Worm (Caenorhabditis elegans) whole organism, early embryonic: Measurements from ENCODE around the gene nhr-68.

Source experiments
- B0310.2 ChIP-seq: sonication (generic microtip); optimal IDR thresholded peaks from 2 replicates; lab custom pipeline; 2016; ENCODE audit warnings: mild to moderate bottlenecking, missing genetic modification characterization, missing compliant biosample characterization
- F13C5.2 ChIP-seq: sonication (generic microtip); optimal IDR thresholded peaks from 2 replicates; lab custom pipeline; 2017; ENCODE audit warnings: mild to moderate bottlenecking, missing genetic modification characterization, inconsistent platforms, missing compliant biosample characterization
- aly-1 ChIP-seq: sonication (generic microtip); optimal IDR thresholded peaks from 2 replicates; lab custom pipeline; 2016; ENCODE audit warnings: missing genetic modification characterization, missing compliant biosample characterization
- ama-1 ChIP-seq: fragments of 150-350 bp; optimal IDR thresholded peaks from 2 replicates; lab custom pipeline; 2014
- ceh-13 ChIP-seq: fragments of 200-800 bp; sonication (Bioruptor generic); optimal IDR thresholded peaks from 2 replicates; lab custom pipeline; 2018; ENCODE audit warnings: mild to moderate bottlenecking, missing genetic modification characterization, missing compliant biosample characterization
- ceh-36 ChIP-seq: sonication (generic microtip); optimal IDR thresholded peaks from 2 replicates; lab custom pipeline; 2016; ENCODE audit warnings: missing genetic modification characterization, inconsistent platforms, missing compliant biosample characterization
- ets-7 ChIP-seq: sonication (generic microtip); optimal IDR thresholded peaks from 2 replicates; lab custom pipeline; 2016; ENCODE audit warnings: missing genotype, missing genetic modification characterization, missing compliant biosample characterization
- flt-1 ChIP-seq: fragments of 200-800 bp; sonication (Bioruptor generic); IDR thresholded peaks from 2 replicates; pipeline ENCODE4 v1.3.6; 2022; ENCODE audit warnings: missing genetic modification characterization, missing compliant biosample characterization
- hmbx-1 ChIP-seq: sonication (generic microtip); optimal IDR thresholded peaks from 2 replicates; lab custom pipeline; 2016; ENCODE audit warnings: mild to moderate bottlenecking, missing genetic modification characterization, missing compliant biosample characterization
- hmg-4 ChIP-seq: fragments of 200-800 bp; sonication (Bioruptor generic); optimal IDR thresholded peaks from 2 replicates; lab custom pipeline; 2018; ENCODE audit warnings: mild to moderate bottlenecking, missing genetic modification characterization, missing compliant biosample characterization
- hnd-1 ChIP-seq: sonication (generic microtip); optimal IDR thresholded peaks from 2 replicates; lab custom pipeline; 2016; ENCODE audit warnings: missing genetic modification characterization, missing compliant biosample characterization
- pes-1 ChIP-seq: fragments of 200-800 bp; sonication (Bioruptor generic); IDR thresholded peaks from 2 replicates; pipeline ENCODE4 v1.3.6; 2022; ENCODE audit warnings: missing genetic modification reagents, missing genetic modification characterization, missing compliant biosample characterization
- scrt-1 ChIP-seq: fragments of 200-800 bp; sonication (Bioruptor generic); IDR thresholded peaks from 2 replicates; pipeline ENCODE4 v1.3.6; 2022; ENCODE audit warnings: missing genetic modification characterization, missing compliant biosample characterization
- sea-1 ChIP-seq: fragments of 200-800 bp; sonication (Bioruptor generic); conservative IDR thresholded peaks from 2 replicates; pipeline ENCODE4 v1.3.6; 2022; ENCODE audit warnings: missing genetic modification characterization, missing compliant biosample characterization
- tbx-11 ChIP-seq: fragments of 200-800 bp; sonication (Bioruptor generic); IDR thresholded peaks from 2 replicates; pipeline ENCODE4 v1.3.6; 2022; ENCODE audit warnings: missing genetic modification characterization, missing compliant biosample characterization
- tbx-37 ChIP-seq: fragments of 200-800 bp; sonication (Bioruptor generic); conservative IDR thresholded peaks from 2 replicates; pipeline ENCODE4 v1.3.6; 2022; ENCODE audit warnings: missing genetic modification reagents, missing genetic modification characterization, missing compliant biosample characterization
- tra-4 ChIP-seq: sonication (generic microtip); optimal IDR thresholded peaks from 2 replicates; lab custom pipeline; 2017; ENCODE audit warnings: missing genetic modification characterization, missing compliant biosample characterization

The nhr-68 gene

DNA sequence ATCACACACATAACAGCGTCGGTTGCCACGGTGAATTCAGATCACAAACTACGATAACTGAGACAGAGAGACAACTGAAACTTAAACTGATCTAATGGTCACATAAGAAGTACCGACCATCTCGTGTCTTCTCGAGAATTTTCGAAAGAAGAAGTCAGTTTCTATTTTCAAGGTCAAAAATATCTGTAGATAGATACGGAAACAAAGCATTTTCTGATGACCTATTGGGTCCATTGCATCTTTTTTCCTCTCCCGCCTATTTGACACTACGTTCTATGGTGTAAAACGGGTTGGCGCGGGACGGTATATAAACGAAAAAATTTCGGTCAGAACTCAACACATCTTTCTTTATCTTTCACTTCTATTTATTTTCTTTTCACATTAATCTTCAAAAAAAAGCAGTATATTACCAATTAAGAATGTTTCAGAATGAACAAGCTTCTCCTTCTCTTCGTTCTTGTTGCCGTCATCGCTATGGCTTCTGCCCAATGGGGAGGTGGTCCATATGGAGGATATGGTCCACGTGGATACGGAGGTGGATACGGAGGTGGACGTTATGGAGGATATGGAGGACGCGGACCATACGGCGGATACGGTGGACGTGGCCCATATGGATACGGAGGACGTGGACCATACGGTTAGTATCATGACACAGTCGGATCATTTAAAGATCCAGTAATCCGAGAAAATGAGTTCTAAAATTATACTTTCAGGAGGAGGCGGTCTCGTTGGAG is 42.9 kb downstream of the nhr-68 start, which contains the start of gene nlp-24:
Gene nlp-24 (plus strand): TSS at position 429 of the 734 bp plus-strand sequence.
- TF ChIP-seq B0310.2, result no peak
- TF ChIP-seq sea-1, result no peak
- no peak for TF ChIP-seq tbx-11 (GFP tag; lab: Robert Waterston, UW)
- TF ChIP-seq tbx-37 (GFP tag; lab: Robert Waterston, UW), result no peak
- TF ChIP-seq F13C5.2 (tag; lab: Kevin White, UChicago), result no peak

DNA sequence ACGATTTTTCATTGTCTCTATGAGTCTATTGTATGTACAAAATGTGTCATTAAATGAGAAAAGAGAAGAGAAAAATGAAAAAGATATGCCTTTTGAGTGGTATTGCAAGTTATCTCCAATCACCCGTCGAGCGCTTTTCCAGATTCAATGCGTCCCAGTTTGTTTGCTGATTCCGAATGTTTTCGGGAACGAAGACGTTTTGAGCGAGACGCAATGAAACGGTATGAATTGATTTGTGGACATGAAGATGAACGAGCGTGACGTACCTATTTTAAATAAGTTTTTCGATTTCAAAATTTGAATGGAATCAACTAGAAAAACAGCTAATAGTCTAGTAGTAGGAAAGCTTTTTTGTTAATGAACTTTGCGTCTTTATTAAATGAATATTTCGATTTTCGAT is 43.6 kb downstream of the nhr-68 start:
- TF ChIP-seq B0310.2 (no peak), hmg-4 (GFP tag; lab: Kevin White, UChicago) (no peak), ceh-13 (GFP tag; lab: Kevin White, UChicago) (no peak), hmbx-1 (tag; lab: Kevin White, UChicago) (no peak), ceh-36 (tag; lab: Kevin White, UChicago) (no peak), F13C5.2 (tag; lab: Kevin White, UChicago) (no peak), aly-1 (tag; lab: Kevin White, UChicago) (no peak), ets-7 (tag; lab: Kevin White, UChicago) (no peak)

ce11 chrV:11618173-11618572 is 44.9 kb downstream of the nhr-68 start, which contains the start of gene glb-15:
glb-15 (minus strand) TSS chrV:11618273.
- no peak for TF ChIP-seq hnd-1
- TF ChIP-seq aly-1 (tag; lab: Kevin White, UChicago), result no peak
- TF ChIP-seq flt-1 (GFP tag; lab: Robert Waterston, UW), result no peak
- TF ChIP-seq ceh-13 (GFP tag; lab: Kevin White, UChicago), result no peak
- TF ChIP-seq B0310.2, result no peak
- TF ChIP-seq F13C5.2 (tag; lab: Kevin White, UChicago), result no peak
- no peak for TF ChIP-seq pes-1 (GFP tag; lab: Robert Waterston, UW)
- no peak for TF ChIP-seq ceh-36 (tag; lab: Kevin White, UChicago)
- no peak for TF ChIP-seq ama-1 (lab: Kevin White, UChicago)
- no peak for TF ChIP-seq tbx-11 (GFP tag; lab: Robert Waterston, UW)
- TF ChIP-seq sea-1, result no peak
- TF ChIP-seq tbx-37 (GFP tag; lab: Robert Waterston, UW), result no peak
- no peak for TF ChIP-seq tra-4 (tag; lab: Kevin White, UChicago)
- no peak for TF ChIP-seq scrt-1 (GFP tag; lab: Robert Waterston, UW)
- TF ChIP-seq hmbx-1 (tag; lab: Kevin White, UChicago), result no peak
- no peak for TF ChIP-seq ets-7 (tag; lab: Kevin White, UChicago)
- TF ChIP-seq hmg-4 (GFP tag; lab: Kevin White, UChicago), result no peak

- TF ChIP-seq hmg-4 (GFP tag; lab: Kevin White, UChicago) (no peak), hmbx-1 (tag; lab: Kevin White, UChicago) (no peak), F13C5.2 (tag; lab: Kevin White, UChicago) (no peak), scrt-1 (GFP tag; lab: Robert Waterston, UW) (no peak), aly-1 (tag; lab: Kevin White, UChicago) (no peak), sea-1 (no peak), ceh-36 (tag; lab: Kevin White, UChicago) (no peak), tra-4 (tag; lab: Kevin White, UChicago) (no peak), pes-1 (GFP tag; lab: Robert Waterston, UW) (no peak), ama-1 (lab: Kevin White, UChicago) (no peak), tbx-37 (GFP tag; lab: Robert Waterston, UW) (no peak), B0310.2 (no peak), hnd-1 (no peak), tbx-11 (GFP tag; lab: Robert Waterston, UW) (no peak)
These were observed 46.8 kb downstream of the nhr-68 start for ce11 chrV:11620081-11620480.

- TF ChIP-seq hnd-1 (no peak), aly-1 (tag; lab: Kevin White, UChicago) (no peak)
These were observed 48.0 kb downstream of the nhr-68 start for ce11 chrV:11621276-11621675.

- no peak for TF ChIP-seq aly-1 (tag; lab: Kevin White, UChicago)
- no peak for TF ChIP-seq tbx-11 (GFP tag; lab: Robert Waterston, UW)
- no peak for TF ChIP-seq hmg-4 (GFP tag; lab: Kevin White, UChicago)
- no peak for TF ChIP-seq ama-1 (lab: Kevin White, UChicago)
- no peak for TF ChIP-seq scrt-1 (GFP tag; lab: Robert Waterston, UW)
- TF ChIP-seq hmbx-1 (tag; lab: Kevin White, UChicago), result no peak
- TF ChIP-seq tbx-37 (GFP tag; lab: Robert Waterston, UW), result no peak
- TF ChIP-seq hnd-1, result no peak
- no peak for TF ChIP-seq B0310.2
- TF ChIP-seq flt-1 (GFP tag; lab: Robert Waterston, UW), result no peak
- TF ChIP-seq ceh-13 (GFP tag; lab: Kevin White, UChicago), result no peak
- TF ChIP-seq ceh-36 (tag; lab: Kevin White, UChicago), result no peak
- TF ChIP-seq ets-7 (tag; lab: Kevin White, UChicago), result no peak
- TF ChIP-seq tra-4 (tag; lab: Kevin White, UChicago), result no peak
- TF ChIP-seq F13C5.2 (tag; lab: Kevin White, UChicago), result no peak
- TF ChIP-seq sea-1, result no peak
- TF ChIP-seq pes-1 (GFP tag; lab: Robert Waterston, UW), result no peak
These were observed 51.7 kb downstream of the nhr-68 start for ce11 chrV:11624954-11625353.
